Worm (Caenorhabditis elegans): ENCODE measurements around the gene C56A3.6.
A peak's percentile ranks its signal among the peaks of the same experiment; 100 is the strongest.

C56A3.6 gene

DNA sequence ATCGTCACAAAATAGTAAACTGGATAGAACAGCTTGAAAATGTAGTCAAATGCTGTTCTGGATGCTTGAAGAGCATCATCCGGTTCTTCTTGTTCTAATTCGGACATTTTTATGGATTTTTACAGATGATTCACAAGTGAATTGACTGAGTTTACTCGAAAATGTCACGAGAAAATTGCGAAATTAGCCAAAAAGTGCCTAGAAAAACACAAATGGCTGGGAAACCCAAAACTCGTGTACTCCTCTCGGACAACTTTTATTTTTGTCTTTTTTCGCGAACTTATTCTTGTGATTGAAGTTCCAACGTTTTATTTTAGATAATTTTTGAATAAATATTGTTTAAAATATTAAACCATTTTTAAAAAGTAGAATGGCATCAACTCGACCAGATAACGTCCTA, 4.6 kb downstream of the C56A3.6 start, which contains the start of the genes C56A3.4 and C56A3.5 (continued):
- TF ChIP-seq jun-1 (tag; optimal IDR thresholded peaks at IDR 0.05), result peak; percentile 27
- peak; percentile 58 for TF ChIP-seq xbp-1 (tag; optimal IDR thresholded peaks at IDR 0.05)
- TF ChIP-seq nhr-237 (tag; optimal IDR thresholded peaks at IDR 0.05), result no peak
- TF ChIP-seq skn-1 (tag; optimal IDR thresholded peaks at IDR 0.05), result peak; percentile 62
- TF ChIP-seq fkh-8 (tag; optimal IDR thresholded peaks at IDR 0.05), result peak; percentile 68
- no peak for TF ChIP-seq unc-30 (tag; optimal IDR thresholded peaks at IDR 0.05)

DNA sequence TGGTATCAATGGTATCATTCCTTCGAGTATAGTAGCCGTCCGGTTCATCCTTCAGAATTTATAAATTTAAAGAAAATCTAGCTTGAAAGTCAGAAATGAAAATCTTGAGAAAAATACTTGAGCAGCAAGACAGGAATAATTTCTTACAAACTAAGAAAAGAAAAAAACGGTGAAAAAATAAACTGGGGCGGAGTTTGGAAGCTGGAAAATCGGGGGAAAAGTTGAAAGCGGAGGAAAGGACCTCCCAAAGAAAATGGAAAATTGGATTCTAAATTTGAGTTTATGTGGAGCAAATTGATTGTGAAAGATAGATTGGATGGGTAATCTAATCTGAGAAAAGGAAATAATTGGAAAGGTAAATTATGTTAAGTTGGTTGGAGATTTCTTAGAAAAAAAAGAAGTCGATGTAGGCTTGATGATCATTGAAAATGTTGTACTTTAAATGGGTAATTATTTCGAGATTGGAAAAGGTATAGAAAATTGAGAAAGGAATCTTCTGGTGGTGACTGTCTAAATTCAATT, 20.1 kb downstream of the C56A3.6 start, which contains the start of gene frpr-5:
Gene frpr-5 (minus strand): TSS at position 51 of the 522 bp plus-strand sequence.
- TF ChIP-seq egl-27 (tag; optimal IDR thresholded peaks at IDR 0.05) (no peak), pax-3 (tag; optimal IDR thresholded peaks at IDR 0.05) (no peak), lin-14 (GFP tag; optimal IDR thresholded peaks at IDR 0.05) (peak; percentile 16), tbx-2 (tag; optimal IDR thresholded peaks at IDR 0.05) (peak; percentile 59), zip-4 (GFP tag; optimal IDR thresholded peaks at IDR 0.05) (no peak), egl-13 (tag; optimal IDR thresholded peaks at IDR 0.05) (no peak), ets-5 (GFP tag; IDR thresholded peaks at IDR 0.05) (no peak)

DNA sequence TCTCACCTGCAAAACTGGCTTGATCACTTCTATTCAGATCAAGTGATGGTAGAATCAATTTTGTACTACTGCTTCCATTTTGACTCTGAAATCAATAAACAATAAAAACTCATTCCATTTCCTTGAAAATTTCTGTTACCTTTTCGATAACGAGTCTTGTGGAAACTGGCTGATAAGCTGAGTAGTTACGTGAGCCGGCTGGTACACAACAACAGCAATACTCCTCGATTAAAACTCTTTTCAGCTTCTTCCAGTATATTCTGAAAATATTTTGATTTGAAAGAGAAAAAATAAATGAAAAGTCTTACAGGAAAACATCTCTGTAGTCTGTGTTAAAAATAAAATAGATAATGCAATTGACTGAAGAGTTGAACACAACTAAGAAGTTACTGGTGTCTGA, 23.7 kb downstream of the C56A3.6 start:
- TF ChIP-seq lin-14 (GFP tag; optimal IDR thresholded peaks at IDR 0.05) (no peak), aha-1 (tag; optimal IDR thresholded peaks at IDR 0.05) (no peak), ceh-90 (tag; optimal IDR thresholded peaks at IDR 0.05) (no peak), nhr-19 (GFP tag; conservative IDR thresholded peaks at IDR 0.05) (no peak), fkh-4 (tag; optimal IDR thresholded peaks at IDR 0.05; ENCODE audit: borderline replicate concordance) (no peak), mdl-1 (tag; optimal IDR thresholded peaks at IDR 0.05) (no peak), nhr-84 (tag; optimal IDR thresholded peaks at IDR 0.05) (no peak), snu-23 (GFP tag; optimal IDR thresholded peaks at IDR 0.05) (no peak), ama-1 (optimal IDR thresholded peaks at IDR 0.05) (no peak), fkh-10 (GFP tag; optimal IDR thresholded peaks at IDR 0.05) (no peak), nhr-71 (tag; optimal IDR thresholded peaks at IDR 0.05) (no peak), dsc-1 (tag; optimal IDR thresholded peaks at IDR 0.05) (no peak), lin-15B (tag; optimal IDR thresholded peaks at IDR 0.05) (no peak), unc-86 (tag; optimal IDR thresholded peaks at IDR 0.05) (no peak), elt-3 (tag; optimal IDR thresholded peaks at IDR 0.05) (no peak), swsn-7 (tag; optimal IDR thresholded peaks at IDR 0.05) (no peak), nhr-85 (tag) (no peak), zip-4 (GFP tag; optimal IDR thresholded peaks at IDR 0.05) (no peak)

DNA sequence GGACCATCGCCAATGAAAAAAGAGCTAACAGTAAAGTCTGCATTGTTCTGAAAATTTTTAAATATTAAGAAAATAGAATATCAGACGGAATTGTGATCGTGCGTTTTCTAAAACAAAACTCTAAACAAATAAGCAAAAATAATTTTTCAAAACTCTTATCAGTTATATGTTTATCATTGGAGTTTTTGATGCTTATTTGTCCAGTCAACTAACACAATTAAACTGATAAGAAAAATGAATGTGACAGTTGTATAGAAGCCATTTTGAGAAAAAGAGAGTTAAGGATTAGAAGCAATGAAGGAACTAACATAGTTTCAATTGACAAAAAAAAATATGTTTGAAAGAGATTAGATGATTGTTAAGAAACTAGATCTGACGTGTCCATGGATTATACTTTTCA, 25.5 kb downstream of the C56A3.6 start, which contains the start of gene ttr-44:
Gene ttr-44 (minus strand): TSS at position 47 of the 400 bp plus-strand sequence.
- TF ChIP-seq mab-9 (GFP tag; IDR thresholded peaks at IDR 0.05), result no peak
- no peak for TF ChIP-seq mep-1 (tag; optimal IDR thresholded peaks at IDR 0.05)
- no peak for TF ChIP-seq sptf-1 (tag; optimal IDR thresholded peaks at IDR 0.05)
- TF ChIP-seq skn-1 (tag; optimal IDR thresholded peaks at IDR 0.05), result no peak
- no peak for TF ChIP-seq ceh-8 (GFP tag; optimal IDR thresholded peaks at IDR 0.05)
- no peak for TF ChIP-seq nhr-84 (tag; optimal IDR thresholded peaks at IDR 0.05)
- no peak for TF ChIP-seq lir-3 (tag; optimal IDR thresholded peaks at IDR 0.05; ENCODE audit: poor library complexity)
- no peak for TF ChIP-seq dpl-1 (GFP tag; optimal IDR thresholded peaks at IDR 0.05)
- peak in 1 of 2 experiments; percentile 5 for TF ChIP-seq lin-35 (GFP tag; optimal IDR thresholded peaks at IDR 0.05)
- no peak for TF ChIP-seq zip-4 (GFP tag; optimal IDR thresholded peaks at IDR 0.05)
- TF ChIP-seq ztf-4 (tag; optimal IDR thresholded peaks at IDR 0.05), result no peak
- TF ChIP-seq tlp-1 (tag; optimal IDR thresholded peaks at IDR 0.05), result peak; percentile 34
- no peak for TF ChIP-seq hlh-4 (tag; optimal IDR thresholded peaks at IDR 0.05)
- no peak for TF ChIP-seq hlh-17 (GFP tag; optimal IDR thresholded peaks at IDR 0.05; ENCODE audit: borderline replicate concordance)
- TF ChIP-seq elt-2 (tag; optimal IDR thresholded peaks at IDR 0.05), result peak; percentile 77
- TF ChIP-seq ces-1 (GFP tag; optimal IDR thresholded peaks at IDR 0.05), result no peak
- TF ChIP-seq lin-15B (tag; optimal IDR thresholded peaks at IDR 0.05), result no peak
- no peak for TF ChIP-seq vab-15 (tag; optimal IDR thresholded peaks at IDR 0.05)
- TF ChIP-seq C04F5.9 (tag; optimal IDR thresholded peaks at IDR 0.05), result no peak
- no peak for TF ChIP-seq swsn-7 (tag; optimal IDR thresholded peaks at IDR 0.05)
- no peak for TF ChIP-seq lin-14 (GFP tag; optimal IDR thresholded peaks at IDR 0.05)
- TF ChIP-seq egl-13 (tag; optimal IDR thresholded peaks at IDR 0.05), result no peak
